Fruit fly (Drosophila melanogaster) whole organism, prepupa: ENCODE measurements around the gene CG5535.

ENCODE experiments used
- CG10669 ChIP-seq: fragments of 200-800 bp; sonication (Bioruptor generic); optimal IDR thresholded peaks from 3 replicates; lab custom pipeline; 2018; ENCODE audit warnings: missing biosample characterization, mild to moderate bottlenecking, missing genetic modification characterization, moderate library complexity
- CG11902 ChIP-seq: fragments of 200-800 bp; sonication (Bioruptor generic); optimal IDR thresholded peaks from 3 replicates; lab custom pipeline; 2016; ENCODE audit warnings: missing biosample characterization, missing genetic modification characterization
- CG1621 ChIP-seq: fragments of 200-800 bp; sonication (Bioruptor generic); optimal IDR thresholded peaks from 3 replicates; lab custom pipeline; 2018; ENCODE audit warnings: missing biosample characterization, mild to moderate bottlenecking, missing genetic modification characterization
- CG16779 ChIP-seq: fragments of 200-800 bp; sonication (Bioruptor generic); optimal IDR thresholded peaks from 3 replicates; lab custom pipeline; 2017; ENCODE audit warnings: missing biosample characterization, mild to moderate bottlenecking, missing genetic modification characterization
- CG34406 ChIP-seq: fragments of 200-800 bp; sonication (Bioruptor generic); optimal IDR thresholded peaks from 3 replicates; lab custom pipeline; 2016; ENCODE audit warnings: missing biosample characterization, missing genetic modification characterization
- CG3919 ChIP-seq: fragments of 200-800 bp; sonication (Bioruptor generic); optimal IDR thresholded peaks from 3 replicates; lab custom pipeline; 2016; ENCODE audit warnings: missing biosample characterization, missing genetic modification characterization
- CG6163 ChIP-seq: fragments of 200-800 bp; sonication (Bioruptor generic); IDR thresholded peaks from 3 replicates; pipeline ENCODE4 v1.3.6; 2022; ENCODE audit warnings: missing biosample characterization, missing genetic modification characterization
- CG6276 ChIP-seq: fragments of 200-800 bp; sonication (Bioruptor generic); optimal IDR thresholded peaks from 2 replicates; lab custom pipeline; 2017; ENCODE audit warnings: missing biosample characterization, mild to moderate bottlenecking, missing genetic modification characterization
- CG6792 ChIP-seq: fragments of 200-800 bp; sonication (Bioruptor generic); optimal IDR thresholded peaks from 3 replicates; lab custom pipeline; 2016; ENCODE audit warnings: missing biosample characterization, missing genetic modification characterization
- CG6854 ChIP-seq: fragments of 200-800 bp; sonication (Bioruptor generic); optimal IDR thresholded peaks from 2 replicates; lab custom pipeline; 2017; ENCODE audit warnings: missing biosample characterization, mild to moderate bottlenecking, missing genetic modification characterization
- CG7368 ChIP-seq: fragments of 200-800 bp; sonication (Bioruptor generic); optimal IDR thresholded peaks from 3 replicates; lab custom pipeline; 2016; ENCODE audit warnings: missing biosample characterization, missing genetic modification characterization
- CG8119 ChIP-seq: fragments of 200-800 bp; sonication (Bioruptor generic); IDR thresholded peaks from 3 replicates; pipeline ENCODE4 v1.3.6; 2022; ENCODE audit warnings: missing biosample characterization, missing genetic modification characterization
- CG8319 ChIP-seq: fragments of 200-800 bp; sonication (Bioruptor generic); optimal IDR thresholded peaks from 3 replicates; lab custom pipeline; 2016; ENCODE audit warnings: missing biosample characterization, missing genetic modification characterization
- CG8632 ChIP-seq: fragments of 200-800 bp; sonication (Bioruptor generic); optimal IDR thresholded peaks from 3 replicates; lab custom pipeline; 2016; ENCODE audit warnings: missing biosample characterization, missing genetic modification characterization
- CG9139 ChIP-seq: fragments of 200-800 bp; sonication (Bioruptor generic); optimal IDR thresholded peaks from 3 replicates; lab custom pipeline; 2017; ENCODE audit warnings: missing biosample characterization, mild to moderate bottlenecking, missing genetic modification characterization
- Eip78C ChIP-seq: fragments of 200-800 bp; sonication (Bioruptor generic); peaks from one replicate; lab custom pipeline; 2016; ENCODE audit warnings: missing biosample characterization, missing genetic modification characterization
- Gug ChIP-seq: fragments of 200-800 bp; sonication (Bioruptor generic); IDR thresholded peaks from 2 replicates; pipeline ENCODE4 v1.3.6; 2022; ENCODE audit warnings: missing biosample characterization, missing genetic modification characterization
- Hr4 ChIP-seq: fragments of 200-800 bp; sonication (Bioruptor generic); optimal IDR thresholded peaks from 3 replicates; lab custom pipeline; 2016; ENCODE audit warnings: missing biosample characterization, missing genetic modification characterization
- Lpt ChIP-seq: fragments of 200-800 bp; sonication (Bioruptor generic); optimal IDR thresholded peaks from 3 replicates; lab custom pipeline; 2016; ENCODE audit warnings: missing biosample characterization, missing genetic modification characterization
- Met ChIP-seq: fragments of 200-800 bp; sonication (Bioruptor generic); optimal IDR thresholded peaks from 3 replicates; lab custom pipeline; 2016; ENCODE audit warnings: missing biosample characterization, missing genetic modification characterization
- Smox ChIP-seq: fragments of 200-800 bp; sonication (Bioruptor generic); optimal IDR thresholded peaks from 3 replicates; lab custom pipeline; 2016; ENCODE audit warnings: missing biosample characterization, missing genetic modification characterization
- Sox102F ChIP-seq: fragments of 200-800 bp; sonication (Bioruptor generic); optimal IDR thresholded peaks from 2 replicates; lab custom pipeline; 2016; ENCODE audit warnings: missing biosample characterization, mild to moderate bottlenecking, missing genetic modification characterization
- Sox14 ChIP-seq: fragments of 200-800 bp; sonication (Bioruptor generic); optimal IDR thresholded peaks from 3 replicates; lab custom pipeline; 2016; ENCODE audit warnings: missing biosample characterization, missing genetic modification characterization
- Sox15 ChIP-seq: fragments of 200-800 bp; sonication (Bioruptor generic); optimal IDR thresholded peaks from 3 replicates; lab custom pipeline; 2016; ENCODE audit warnings: missing biosample characterization, missing genetic modification characterization
- acj6 ChIP-seq: fragments of 200-800 bp; sonication (Bioruptor generic); optimal IDR thresholded peaks from 3 replicates; lab custom pipeline; 2016; ENCODE audit warnings: missing biosample characterization, missing genetic modification characterization
- cyc ChIP-seq: fragments of 200-800 bp; sonication (Bioruptor generic); optimal IDR thresholded peaks from 3 replicates; lab custom pipeline; 2016; ENCODE audit warnings: missing biosample characterization, missing genetic modification characterization
- eg ChIP-seq: fragments of 200-800 bp; sonication (Bioruptor generic); IDR thresholded peaks from 3 replicates; pipeline ENCODE4 v1.3.6; 2022; ENCODE audit warnings: missing biosample characterization, missing genetic modification characterization
- fd59A ChIP-seq: fragments of 200-800 bp; sonication (Bioruptor generic); optimal IDR thresholded peaks from 2 replicates; lab custom pipeline; 2017; ENCODE audit warnings: missing biosample characterization, mild to moderate bottlenecking, missing genetic modification characterization, missing genetic modification reagents
- fd85E ChIP-seq: fragments of 200-800 bp; sonication (Bioruptor generic); optimal IDR thresholded peaks from 3 replicates; lab custom pipeline; 2016; ENCODE audit warnings: missing biosample characterization, missing genetic modification characterization
- pdm3 ChIP-seq: fragments of 200-800 bp; sonication (Bioruptor generic); optimal IDR thresholded peaks from 3 replicates; lab custom pipeline; 2016; ENCODE audit warnings: missing biosample characterization, missing genetic modification characterization
- salr ChIP-seq, 2 experiments: fragments of 200-800 bp; sonication (Bioruptor generic); optimal IDR thresholded peaks; 3 replicates each; lab custom pipeline; 2016 to 2018; ENCODE audit warnings: missing biosample characterization in 2 of 2, missing genetic modification characterization in 2 of 2, mild to moderate bottlenecking in 1 of 2
- svp ChIP-seq: fragments of 200-800 bp; sonication (Bioruptor generic); peaks from one replicate; lab custom pipeline; 2016; ENCODE audit warnings: missing biosample characterization, missing genetic modification characterization
- topi ChIP-seq: fragments of 200-800 bp; sonication (Bioruptor generic); optimal IDR thresholded peaks from 3 replicates; lab custom pipeline; 2016; ENCODE audit warnings: missing biosample characterization, missing genetic modification characterization
- vri ChIP-seq: fragments of 200-800 bp; sonication (Bioruptor generic); optimal IDR thresholded peaks from 3 replicates; lab custom pipeline; 2016; ENCODE audit warnings: missing biosample characterization, mild to moderate bottlenecking, missing genetic modification characterization

Gene CG5535

DNA sequence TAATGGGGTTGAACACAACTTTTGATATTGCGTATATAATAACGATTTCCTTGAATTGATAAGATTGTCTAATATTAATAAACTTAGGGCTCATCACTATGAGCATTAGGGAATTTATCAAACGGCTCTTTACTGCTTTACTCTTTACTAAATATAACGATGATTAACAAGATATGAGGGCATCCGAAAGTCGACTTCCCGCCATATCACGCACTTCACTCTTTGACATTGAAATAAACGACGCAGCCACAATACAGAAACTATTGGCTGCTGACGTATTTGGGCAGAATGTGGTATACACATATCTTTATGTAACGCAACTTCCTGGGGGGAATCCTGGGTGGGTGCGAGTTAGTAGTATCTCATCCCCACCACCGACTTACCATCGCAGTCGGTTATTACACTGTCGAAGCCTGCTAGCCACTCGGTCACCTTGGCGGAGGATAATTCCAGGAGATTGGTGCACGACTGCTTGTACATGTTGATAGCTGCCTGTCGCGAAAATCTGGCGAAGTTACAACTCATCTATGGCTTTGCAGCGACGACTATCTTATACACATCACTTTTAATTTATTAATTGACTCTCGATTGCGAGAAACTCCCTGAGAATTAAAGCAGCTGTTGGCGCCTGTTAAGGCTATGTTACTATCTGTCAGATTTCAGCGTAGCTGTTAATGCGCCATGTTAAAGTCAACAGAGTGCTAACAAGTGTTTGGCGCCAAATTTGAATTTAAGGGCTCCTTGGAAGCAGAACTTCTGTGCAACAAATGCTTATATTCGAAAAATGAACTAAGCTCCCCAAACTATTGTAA, 13.5 kb downstream of the CG5535 start, which contains the start of gene CG5567 (continued):
- no peak for TF ChIP-seq fd85E (GFP tag; lab: Kevin White, UChicago)
- TF ChIP-seq acj6, result no peak
- TF ChIP-seq CG8119 (GFP tag; lab: Robert Waterston, UW), result no peak

dm6 chr3L:17841085-17841606, 15.4 kb downstream of the CG5535 start, which contains the start of gene CG5577:
Gene CG5577 (minus strand): TSS chr3L:17841427.
- TF ChIP-seq Sox14 (GFP tag; lab: Kevin White, UChicago) (peak; percentile 32), fd59A (GFP tag; lab: Kevin White, UChicago) (no peak), fd85E (GFP tag; lab: Kevin White, UChicago) (no peak), eg (GFP tag; lab: Robert Waterston, UW) (peak; percentile 6; the same call in 1 of the 3 replicates), Hr4 (GFP tag; lab: Kevin White, UChicago) (peak; percentile 13), topi (GFP tag; lab: Kevin White, UChicago) (no peak), CG34406 (GFP tag; lab: Kevin White, UChicago) (peak; percentile 3), pdm3 (GFP tag; lab: Kevin White, UChicago) (peak; percentile 13), svp (GFP tag; lab: Kevin White, UChicago) (peak; percentile 95), vri (GFP tag; lab: Kevin White, UChicago) (peak; percentile 42), CG16779 (tag; lab: Kevin White, UChicago) (peak; percentile 8), Eip78C (GFP tag; lab: Kevin White, UChicago) (peak; percentile 63), Met (GFP tag; lab: Kevin White, UChicago) (peak; percentile 29), CG3919 (GFP tag; lab: Kevin White, UChicago) (peak; percentile 18), CG7368 (GFP tag; lab: Kevin White, UChicago) (no peak), Smox (no peak), CG8632 (peak; percentile 8), Sox15 (GFP tag; lab: Kevin White, UChicago) (no peak), Sox102F (GFP tag; lab: Kevin White, UChicago) (peak; percentile 48)

DNA sequence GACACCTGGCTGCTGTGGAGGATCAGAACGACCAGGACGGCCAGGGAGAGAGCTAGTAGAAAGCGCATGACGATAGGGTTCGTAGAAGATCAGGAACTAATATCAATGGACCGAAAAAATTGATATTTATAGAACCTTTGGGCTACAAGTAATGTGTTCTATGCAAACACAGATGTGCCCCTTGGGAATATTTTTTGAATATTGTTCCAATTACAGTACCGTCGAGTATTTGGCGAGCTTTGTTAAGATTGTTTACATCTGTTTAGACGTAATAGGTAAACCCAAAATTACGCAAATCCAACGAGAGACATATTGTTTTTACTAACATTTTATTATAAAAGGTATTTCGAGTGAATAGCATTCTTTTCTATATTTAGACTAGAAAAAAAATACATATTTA, 21.5 kb downstream of the CG5535 start, which contains the start of gene CG32189:
Gene CG32189, minus strand, starts transcription at position 101 of the 400 bp plus-strand sequence.
- TF ChIP-seq CG6163 (GFP tag; lab: Robert Waterston, UW) (no peak), CG6854 (GFP tag; lab: Kevin White, UChicago) (no peak)

DNA sequence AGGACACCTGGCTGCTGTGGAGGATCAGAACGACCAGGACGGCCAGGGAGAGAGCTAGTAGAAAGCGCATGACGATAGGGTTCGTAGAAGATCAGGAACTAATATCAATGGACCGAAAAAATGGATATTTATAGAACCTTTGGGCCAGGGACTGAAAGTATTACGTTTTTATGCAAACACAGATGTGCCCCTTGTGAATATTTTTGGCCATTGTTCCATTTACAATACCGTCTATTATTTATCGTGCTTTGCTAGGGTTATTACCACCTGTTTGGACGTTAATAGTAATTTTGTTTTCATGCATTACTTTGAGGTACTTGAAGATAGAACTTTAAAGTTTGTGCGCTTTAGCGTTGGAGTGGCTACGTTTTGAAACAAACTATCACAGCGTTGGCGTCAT, 23.1 kb downstream of the CG5535 start, which contains the start of gene CG32188:
Gene CG32188, minus strand, starts transcription at position 101 of the 400 bp plus-strand sequence.
- TF ChIP-seq vri (GFP tag; lab: Kevin White, UChicago) (no peak), CG10669 (GFP tag; lab: Kevin White, UChicago) (no peak), eg (GFP tag; lab: Robert Waterston, UW) (no peak), salr (GFP tag; optimal IDR thresholded peaks at IDR 0.05; lab: Kevin White, UChicago) (no peak), fd59A (GFP tag; lab: Kevin White, UChicago) (no peak), CG6854 (GFP tag; lab: Kevin White, UChicago) (no peak), CG3919 (GFP tag; lab: Kevin White, UChicago) (no peak), CG6276 (GFP tag; lab: Kevin White, UChicago) (no peak), CG8319 (no peak), CG6792 (GFP tag; lab: Kevin White, UChicago) (no peak), Lpt (no peak), CG1621 (tag; lab: Kevin White, UChicago) (no peak), CG11902 (GFP tag; lab: Kevin White, UChicago) (no peak), Gug (GFP tag; lab: Robert Waterston, UW) (no peak), cyc (GFP tag; lab: Kevin White, UChicago) (no peak), Eip78C (GFP tag; lab: Kevin White, UChicago) (no peak), CG9139 (no peak)
